Worm (Caenorhabditis elegans) whole organism, mixed stage, embryonic: ENCODE results near the gene hif-1.

Source experiments
- M03D4.4 ChIP-seq: sonication (generic microtip); optimal IDR thresholded peaks from 2 replicates; lab custom pipeline; 2017; ENCODE audit warnings: mild to moderate bottlenecking, missing genetic modification characterization, missing compliant biosample characterization
- bed-3 ChIP-seq: fragments of 200-800 bp; sonication (Bioruptor generic); optimal IDR thresholded peaks from 3 replicates; lab custom pipeline; 2018; ENCODE audit warnings: mild to moderate bottlenecking, missing genetic modification characterization, moderate library complexity, missing compliant biosample characterization
- ces-1 ChIP-seq: fragments of 150-350 bp; optimal IDR thresholded peaks from 2 replicates; lab custom pipeline; 2014; ENCODE audit warnings: missing biosample characterization, missing genetic modification reagents, missing genetic modification characterization
- drap-1 ChIP-seq: fragments of 200-800 bp; sonication (Bioruptor generic); optimal IDR thresholded peaks from 3 replicates; lab custom pipeline; 2018; ENCODE audit warnings: mild to moderate bottlenecking, missing genetic modification characterization, missing compliant biosample characterization
- flh-1 ChIP-seq: fragments of 200-800 bp; sonication (Bioruptor generic); optimal IDR thresholded peaks from 2 replicates; lab custom pipeline; 2018; ENCODE audit warnings: mild to moderate bottlenecking, missing genetic modification characterization, moderate library complexity, missing compliant biosample characterization
- lin-13 ChIP-seq: fragments of 150-350 bp; optimal IDR thresholded peaks from 2 replicates; lab custom pipeline; 2014; ENCODE audit warnings: missing biosample characterization, missing genetic modification characterization
- mep-1 ChIP-seq: fragments of 150-350 bp; optimal IDR thresholded peaks from 2 replicates; lab custom pipeline; 2017; ENCODE audit warnings: missing biosample characterization, missing genetic modification reagents, missing genetic modification characterization, inconsistent platforms
- nhr-12 ChIP-seq: fragments of 150-350 bp; optimal IDR thresholded peaks from 2 replicates; lab custom pipeline; 2014; ENCODE audit warnings: missing biosample characterization, missing genetic modification characterization
- pha-4 ChIP-seq: fragments of 150-350 bp; optimal IDR thresholded peaks from 2 replicates; lab custom pipeline; 2018; ENCODE audit warnings: missing biosample characterization, missing genetic modification reagents, missing genetic modification characterization
- sptf-1 ChIP-seq: sonication (generic microtip); optimal IDR thresholded peaks from 2 replicates; lab custom pipeline; 2017; ENCODE audit warnings: mild to moderate bottlenecking, missing genetic modification characterization, moderate library complexity, missing compliant biosample characterization

Gene hif-1

ce11 chrV:20832554-20832963, 52.4 kb downstream of the hif-1 start:
- TF ChIP-seq flh-1 (GFP tag; lab: Kevin White, UChicago) (no peak), lin-13 (tag; lab: Kevin White, UChicago) (peak; percentile 7), nhr-12 (tag; lab: Kevin White, UChicago) (no peak), ces-1 (GFP tag; lab: Kevin White, UChicago) (peak; percentile 90), drap-1 (GFP tag; lab: Kevin White, UChicago) (no peak), M03D4.4 (tag; lab: Kevin White, UChicago) (no peak), bed-3 (GFP tag; lab: Kevin White, UChicago) (peak; percentile 15), sptf-1 (tag; lab: Kevin White, UChicago) (peak; percentile 63), pha-4 (tag; lab: Kevin White, UChicago) (no peak), mep-1 (tag; lab: Kevin White, UChicago) (peak; percentile 52)
